Fruit fly (Drosophila melanogaster) whole organism, embryonic: ENCODE results near the gene spidey.
A peak's percentile ranks its signal among the peaks of the same experiment; 100 is the strongest.

Source experiments
- Bdp1 ChIP-seq: fragments of 200-800 bp; sonication (Bioruptor generic); optimal IDR thresholded peaks from 3 replicates; lab custom pipeline; 2016; ENCODE audit warnings: missing biosample characterization, missing genetic modification characterization
- CG11085 ChIP-seq: fragments of 200-800 bp; sonication (Bioruptor generic); IDR thresholded peaks from 2 replicates; pipeline ENCODE4 v1.3.6; 2022; ENCODE audit warnings: missing biosample characterization, missing genetic modification characterization
- CG12942 ChIP-seq: fragments of 200-800 bp; sonication (Bioruptor generic); optimal IDR thresholded peaks from 3 replicates; lab custom pipeline; 2016; ENCODE audit warnings: missing biosample characterization, missing genetic modification characterization
- CG14050 ChIP-seq: fragments of 200-800 bp; sonication (Bioruptor generic); IDR thresholded peaks from 3 replicates; pipeline ENCODE4 v1.3.6; 2022; ENCODE audit warnings: missing biosample characterization, missing genetic modification characterization
- CG18262 ChIP-seq: fragments of 200-800 bp; optimal IDR thresholded peaks from 3 replicates; lab custom pipeline; 2019; ENCODE audit warnings: missing biosample characterization, mild to moderate bottlenecking, missing genetic modification characterization, moderate library complexity
- CG1832 ChIP-seq: fragments of 200-800 bp; sonication (Bioruptor generic); optimal IDR thresholded peaks from 2 replicates; lab custom pipeline; 2017; ENCODE audit warnings: missing biosample characterization, mild to moderate bottlenecking, missing genetic modification characterization, inconsistent platforms
- CG2712 ChIP-seq: fragments of 200-800 bp; optimal IDR thresholded peaks from 3 replicates; lab custom pipeline; 2019; ENCODE audit warnings: missing biosample characterization, mild to moderate bottlenecking, missing genetic modification characterization, moderate library complexity
- CG31365 ChIP-seq: fragments of 200-800 bp; sonication (Bioruptor generic); optimal IDR thresholded peaks from 2 replicates; lab custom pipeline; 2018; ENCODE audit warnings: missing biosample characterization, mild to moderate bottlenecking, missing genetic modification characterization
- CG32772 ChIP-seq: fragments of 200-800 bp; sonication (Bioruptor generic); IDR thresholded peaks from 2 replicates; pipeline ENCODE4 v1.3.6; 2022; ENCODE audit warnings: missing biosample characterization, missing genetic modification characterization
- CG3407 ChIP-seq: fragments of 200-800 bp; sonication (Bioruptor generic); optimal IDR thresholded peaks from 2 replicates; lab custom pipeline; 2018; ENCODE audit warnings: missing biosample characterization, mild to moderate bottlenecking, missing genetic modification characterization
- CG8478 ChIP-seq: fragments of >200 bp; optimal IDR thresholded peaks from 2 replicates; lab custom pipeline; 2018
- CG9609 ChIP-seq: fragments of 200-800 bp; sonication (Bioruptor generic); optimal IDR thresholded peaks from 3 replicates; lab custom pipeline; 2016; ENCODE audit warnings: missing biosample characterization, missing genetic modification characterization
- Camta ChIP-seq: fragments of 200-800 bp; sonication (Bioruptor generic); optimal IDR thresholded peaks from 2 replicates; lab custom pipeline; 2016; ENCODE audit warnings: missing biosample characterization, missing genetic modification characterization
- Dek ChIP-seq: fragments of 200-800 bp; sonication (Bioruptor generic); optimal IDR thresholded peaks from 3 replicates; lab custom pipeline; 2019; ENCODE audit warnings: missing biosample characterization, mild to moderate bottlenecking, missing genetic modification characterization, moderate library complexity
- Dfd ChIP-seq, 2 experiments: fragments of >200 bp; optimal IDR thresholded peaks; 2 replicates each; lab custom pipeline; 2017; ENCODE audit warnings: missing biosample characterization in 2 of 2, missing genetic modification characterization in 2 of 2
- Dll ChIP-seq: fragments of 200-800 bp; sonication (Bioruptor generic); IDR thresholded peaks from 4 replicates; pipeline ENCODE4 v1.3.6; 2022; ENCODE audit warnings: missing biosample characterization, missing genetic modification characterization; ENCODE audit not compliant: partially characterized antibody
- HLH4C ChIP-seq: fragments of 200-800 bp; sonication (Bioruptor generic); IDR thresholded peaks from 3 replicates; pipeline ENCODE4 v1.3.6; 2022; ENCODE audit warnings: missing biosample characterization, missing genetic modification characterization; ENCODE audit not compliant: partially characterized antibody
- Hr78 ChIP-seq, 2 experiments: fragments of 200-800 bp in 1 of 2; fragments of >200 bp in 1 of 2; sonication (Bioruptor generic) in 1 of 2; optimal IDR thresholded peaks; 2 replicates each; lab custom pipeline; 2017 to 2019; ENCODE audit warnings: missing biosample characterization in 2 of 2, missing genetic modification characterization in 2 of 2, mild to moderate bottlenecking in 1 of 2, moderate library complexity in 1 of 2
- Kr ChIP-seq: fragments of 200-800 bp; sonication (Bioruptor generic); optimal IDR thresholded peaks from 2 replicates; lab custom pipeline; 2017; ENCODE audit warnings: missing biosample characterization, mild to moderate bottlenecking, missing genetic modification characterization
- Max ChIP-seq: fragments of 200-800 bp; sonication (Bioruptor generic); optimal IDR thresholded peaks from 2 replicates; lab custom pipeline; 2016; ENCODE audit warnings: missing biosample characterization, mild to moderate bottlenecking, missing genetic modification characterization
- Med ChIP-seq: fragments of 200-800 bp; sonication (Bioruptor generic); peaks from one replicate; lab custom pipeline; 2016; ENCODE audit warnings: missing biosample characterization, missing genetic modification characterization, mild to moderate bottlenecking, inconsistent platforms, moderate library complexity
- Mrtf ChIP-seq: fragments of 200-800 bp; sonication (Bioruptor generic); IDR thresholded peaks from 3 replicates; pipeline ENCODE4 v1.3.6; 2022; ENCODE audit warnings: missing biosample characterization, missing genetic modification characterization
- Oli ChIP-seq: fragments of 200-800 bp; sonication (Bioruptor generic); optimal IDR thresholded peaks from 2 replicates; lab custom pipeline; 2018; ENCODE audit warnings: missing biosample characterization, mild to moderate bottlenecking, missing genetic modification characterization, moderate library complexity
- PHDP ChIP-seq: fragments of 200-800 bp; sonication (Bioruptor generic); optimal IDR thresholded peaks from 3 replicates; lab custom pipeline; 2018; ENCODE audit warnings: missing biosample characterization, mild to moderate bottlenecking, missing genetic modification characterization, moderate library complexity
- Ptx1 ChIP-seq: fragments of 200-800 bp; sonication (Bioruptor generic); IDR thresholded peaks from 2 replicates; pipeline ENCODE4 v1.3.6; 2022; ENCODE audit warnings: missing biosample characterization, missing genetic modification characterization
- Scr ChIP-seq: fragments of 200-800 bp; sonication (Bioruptor generic); IDR thresholded peaks from 2 replicates; pipeline ENCODE4 v1.3.6; 2022; ENCODE audit warnings: missing biosample characterization, missing genetic modification characterization; ENCODE audit not compliant: partially characterized antibody
- Xbp1 ChIP-seq: fragments of 200-800 bp; sonication (Bioruptor generic); optimal IDR thresholded peaks from 3 replicates; lab custom pipeline; 2016; ENCODE audit warnings: missing biosample characterization, mild to moderate bottlenecking, missing genetic modification characterization
- bsh ChIP-seq, 2 experiments: fragments of 200-800 bp; sonication (Bioruptor generic); optimal IDR thresholded peaks; 2 replicates each; lab custom pipeline; 2017 to 2018; ENCODE audit warnings: mild to moderate bottlenecking in 2 of 2, missing biosample characterization in 2 of 2, missing genetic modification characterization in 2 of 2, moderate library complexity in 1 of 2
- cg ChIP-seq: fragments of 200-800 bp; sonication (Bioruptor generic); optimal IDR thresholded peaks from 3 replicates; lab custom pipeline; 2019; ENCODE audit warnings: missing biosample characterization, mild to moderate bottlenecking, missing genetic modification characterization, moderate library complexity
- chinmo ChIP-seq: fragments of 200-800 bp; sonication (Bioruptor generic); IDR thresholded peaks from 4 replicates; pipeline ENCODE4 v1.3.6; 2022; ENCODE audit warnings: missing biosample characterization, missing genetic modification characterization; ENCODE audit not compliant: partially characterized antibody
- dm ChIP-seq: fragments of 200-800 bp; sonication (Bioruptor generic); optimal IDR thresholded peaks from 3 replicates; lab custom pipeline; 2016; ENCODE audit warnings: missing biosample characterization, missing genetic modification characterization
- emc ChIP-seq: fragments of 200-800 bp; sonication (Bioruptor generic); optimal IDR thresholded peaks from 2 replicates; lab custom pipeline; 2016; ENCODE audit warnings: missing biosample characterization, missing genetic modification characterization
- kay ChIP-seq: fragments of 200-800 bp; sonication (Bioruptor generic); optimal IDR thresholded peaks from 2 replicates; lab custom pipeline; 2016; ENCODE audit warnings: missing biosample characterization, missing genetic modification characterization
- lbe ChIP-seq: fragments of 200-800 bp; sonication (Bioruptor generic); optimal IDR thresholded peaks from 2 replicates; lab custom pipeline; 2016; ENCODE audit warnings: missing biosample characterization, mild to moderate bottlenecking, missing genetic modification characterization
- nerfin-1 ChIP-seq: fragments of 200-800 bp; sonication (Bioruptor generic); optimal IDR thresholded peaks from 3 replicates; lab custom pipeline; 2019; ENCODE audit warnings: missing biosample characterization, mild to moderate bottlenecking, missing genetic modification characterization, moderate library complexity
- onecut ChIP-seq: fragments of 200-800 bp; sonication (Bioruptor generic); IDR thresholded peaks from 2 replicates; pipeline ENCODE4 v1.3.6; 2022; ENCODE audit warnings: missing biosample characterization, missing genetic modification characterization
- pros ChIP-seq: fragments of 200-800 bp; sonication (Bioruptor generic); optimal IDR thresholded peaks from 3 replicates; lab custom pipeline; 2019; ENCODE audit warnings: missing biosample characterization, mild to moderate bottlenecking, missing genetic modification characterization, moderate library complexity
- sens ChIP-seq: fragments of 200-800 bp; sonication (Bioruptor generic); peaks from one replicate; lab custom pipeline; 2016; ENCODE audit warnings: missing biosample characterization, missing genetic modification characterization
- shn ChIP-seq: fragments of 200-800 bp; sonication (Bioruptor generic); optimal IDR thresholded peaks from 3 replicates; lab custom pipeline; 2016; ENCODE audit warnings: missing biosample characterization, missing genetic modification characterization
- so ChIP-seq: fragments of 200-800 bp; sonication (Bioruptor generic); IDR thresholded peaks from 3 replicates; pipeline ENCODE4 v1.3.6; 2022; ENCODE audit warnings: missing biosample characterization, missing genetic modification characterization
- sqz ChIP-seq: fragments of 200-800 bp; sonication (Bioruptor generic); optimal IDR thresholded peaks from 3 replicates; lab custom pipeline; 2018; ENCODE audit warnings: missing biosample characterization, mild to moderate bottlenecking, missing genetic modification characterization
- stwl ChIP-seq: fragments of 200-800 bp; sonication (Bioruptor generic); optimal IDR thresholded peaks from 3 replicates; lab custom pipeline; 2018; ENCODE audit warnings: missing biosample characterization, mild to moderate bottlenecking, missing genetic modification characterization, moderate library complexity
- vfl ChIP-seq: fragments of 200-800 bp; sonication (Bioruptor generic); optimal IDR thresholded peaks from 2 replicates; lab custom pipeline; 2016; ENCODE audit warnings: missing biosample characterization, missing genetic modification characterization
- vnd ChIP-seq: fragments of 200-800 bp; sonication (Bioruptor generic); IDR thresholded peaks from 3 replicates; pipeline ENCODE4 v1.3.6; 2022; ENCODE audit warnings: missing biosample characterization, missing genetic modification characterization; ENCODE audit not compliant: partially characterized antibody

spidey gene

dm6 chrX:7920081-7920688, 11.5 kb downstream of the spidey start, which contains the start of the genes hdm and Ykt6 (continued):
- peak; percentile 96 for TF ChIP-seq vnd
- TF ChIP-seq Bdp1: peak; percentile 79
- TF ChIP-seq Dek (tag; lab: Kevin White, UChicago): peak; percentile 59
- TF ChIP-seq CG11085 (GFP tag; lab: Robert Waterston, UW): peak; percentile 68
- peak; percentile 84 for TF ChIP-seq CG9609
- TF ChIP-seq Camta (GFP tag; lab: Kevin White, UChicago): peak; percentile 79
- peak; percentile 67 for TF ChIP-seq dm (GFP tag; lab: Kevin White, UChicago)
- peak; percentile 97 for TF ChIP-seq sens (GFP tag; lab: Kevin White, UChicago)
- no peak for TF ChIP-seq sqz (GFP tag; lab: Kevin White, UChicago)
- TF ChIP-seq HLH4C: peak; percentile 95
- peak; percentile 56 for TF ChIP-seq Max (GFP tag; lab: Kevin White, UChicago)
- peak; percentile 64 for TF ChIP-seq lbe (GFP tag; lab: Kevin White, UChicago)
- TF ChIP-seq so (GFP tag; lab: Robert Waterston, UW): peak; percentile 84
- TF ChIP-seq shn (GFP tag; lab: Kevin White, UChicago): peak; percentile 83
- TF ChIP-seq CG32772 (GFP tag; lab: Robert Waterston, UW): peak; percentile 50; the same call in 1 of the 2 replicates
- peak; percentile 83 for TF ChIP-seq CG2712 (tag; lab: Kevin White, UChicago)
- TF ChIP-seq Ptx1: peak; percentile 87
- TF ChIP-seq Hr78 (GFP tag; optimal IDR thresholded peaks at IDR 0.05; lab: Kevin White, UChicago): no peak
- no peak for TF ChIP-seq Kr (GFP tag; lab: Kevin White, UChicago)
- TF ChIP-seq Xbp1 (GFP tag; lab: Kevin White, UChicago): peak; percentile 83
- peak; percentile 65; the same call in 2 of the 3 replicates for TF ChIP-seq Mrtf (GFP tag; lab: Robert Waterston, UW)
- no peak for TF ChIP-seq CG3407 (GFP tag; lab: Kevin White, UChicago)
- TF ChIP-seq CG18262: peak; percentile 69

- peak; percentile 83 for TF ChIP-seq CG8478 (lab: Kevin White, UChicago)
- no peak for TF ChIP-seq vfl (GFP tag; lab: Kevin White, UChicago)
- TF ChIP-seq cg: peak; percentile 92
- peak in 1 of 2 experiments; percentile 41 for TF ChIP-seq Dfd (GFP tag; optimal IDR thresholded peaks at IDR 0.05; lab: Kevin White, UChicago)
- TF ChIP-seq Scr: 0 out of 2 replicates have a peak, but pooled peaks have one; percentile 14
- TF ChIP-seq chinmo (GFP tag; lab: Robert Waterston, UW): 0 out of 4 replicates have a peak, but pooled peaks have one; percentile 37
Observed at dm6 chrX:7923063-7923462, 14.3 kb downstream of the spidey start.

- no peak for TF ChIP-seq CG14050 (GFP tag; lab: Robert Waterston, UW)
- TF ChIP-seq Dfd (GFP tag; optimal IDR thresholded peaks at IDR 0.05; lab: Kevin White, UChicago): peak in 1 of 2 experiments; percentile 20
- TF ChIP-seq CG31365 (tag; lab: Kevin White, UChicago): peak; percentile 91
- peak; percentile 8 for TF ChIP-seq stwl
Observed at dm6 chrX:7924913-7925312, 16.2 kb downstream of the spidey start.

- TF ChIP-seq Dll (GFP tag; lab: Robert Waterston, UW) (no peak; the same call in 3 of the 4 replicates), emc (GFP tag; lab: Kevin White, UChicago) (no peak), CG12942 (GFP tag; lab: Kevin White, UChicago) (no peak), PHDP (tag; lab: Kevin White, UChicago) (no peak), onecut (GFP tag; lab: Robert Waterston, UW) (peak; percentile 98), CG1832 (GFP tag; lab: Kevin White, UChicago) (peak; percentile 6), Med (GFP tag; lab: Kevin White, UChicago) (peak; percentile 65), CG11085 (GFP tag; lab: Robert Waterston, UW) (no peak), bsh (GFP tag; optimal IDR thresholded peaks at IDR 0.05; lab: Kevin White, UChicago) (peak in 1 of 2 experiments; percentile 9), Oli (tag; lab: Kevin White, UChicago) (no peak), pros (GFP tag; lab: Kevin White, UChicago) (peak; percentile 72), nerfin-1 (tag; lab: Kevin White, UChicago) (peak; percentile 1), kay (GFP tag; lab: Kevin White, UChicago) (no peak)
Observed at dm6 chrX:7930236-7931027, 21.7 kb downstream of the spidey start.
